Worm (Caenorhabditis elegans): ENCODE data around the gene glr-2.

DNA sequence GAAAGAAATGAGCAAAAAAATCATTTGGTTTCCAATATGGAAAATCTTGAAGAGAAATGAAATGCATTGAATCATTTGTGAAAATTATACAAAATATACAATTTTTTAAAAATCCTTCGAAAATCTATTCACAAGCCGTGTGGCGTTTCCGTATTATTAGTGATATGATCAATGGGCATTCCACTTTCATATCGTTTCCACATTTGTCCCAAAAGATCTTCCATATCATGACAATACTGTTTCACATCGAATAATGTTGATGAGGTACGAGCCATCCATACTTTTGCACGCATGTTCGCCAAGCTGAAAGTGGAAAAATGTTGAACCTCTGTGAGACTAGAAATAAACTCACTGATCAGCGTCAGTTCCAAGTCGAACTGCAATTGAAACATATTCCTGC lies 1.6 kb upstream of the glr-2 start:
- TF ChIP-seq lin-54 (GFP tag; optimal IDR thresholded peaks at IDR 0.05) (no peak), unc-62 (GFP tag; optimal IDR thresholded peaks at IDR 0.05) (no peak), atf-7 (tag; optimal IDR thresholded peaks at IDR 0.05) (no peak), unc-130 (GFP tag; optimal IDR thresholded peaks at IDR 0.05) (no peak), F52B5.7 (tag; optimal IDR thresholded peaks at IDR 0.05) (no peak), hmg-1.2 (GFP tag; IDR thresholded peaks at IDR 0.05) (no peak), nhr-90 (tag; optimal IDR thresholded peaks at IDR 0.05) (no peak), F57C9.4 (tag; optimal IDR thresholded peaks at IDR 0.05) (no peak), ztf-18 (tag; optimal IDR thresholded peaks at IDR 0.05) (no peak), B0019.2 (GFP tag; conservative IDR thresholded peaks at IDR 0.05) (no peak), mel-28 (tag; optimal IDR thresholded peaks at IDR 0.05; ENCODE audit: borderline replicate concordance) (no peak), madf-8 (GFP tag; conservative IDR thresholded peaks at IDR 0.05) (no peak), ceh-79 (tag; optimal IDR thresholded peaks at IDR 0.05) (no peak), egl-44 (GFP tag; IDR thresholded peaks at IDR 0.05) (no peak)
